Worm (Caenorhabditis elegans): ENCODE data around the gene C17B7.8.

The C17B7.8 gene

ce11 chrV:3333334-3333733 lies 9.3 kb upstream of the C17B7.8 start, which contains the start of gene C17B7.5:
TSS of gene C17B7.5 (plus strand) at chrV:3333634.
- TF ChIP-seq sem-4 (tag; optimal IDR thresholded peaks at IDR 0.05) (no peak), ztf-11 (tag; optimal IDR thresholded peaks at IDR 0.05) (no peak), crh-2 (tag; optimal IDR thresholded peaks at IDR 0.05) (no peak), skn-1 (tag; optimal IDR thresholded peaks at IDR 0.05) (no peak), sma-9 (GFP tag; optimal IDR thresholded peaks at IDR 0.05) (no peak), sma-9 (tag; optimal IDR thresholded peaks at IDR 0.05) (no peak), unc-39 (tag; optimal IDR thresholded peaks at IDR 0.05) (no peak), nhr-129 (tag; optimal IDR thresholded peaks at IDR 0.05) (no peak), fos-1 (tag; optimal IDR thresholded peaks at IDR 0.05) (no peak), aly-2 (tag; optimal IDR thresholded peaks at IDR 0.05) (no peak), ztf-1 (GFP tag; conservative IDR thresholded peaks at IDR 0.05) (no peak), unc-62 (GFP tag; optimal IDR thresholded peaks at IDR 0.05) (no peak), ZK546.5 (tag; optimal IDR thresholded peaks at IDR 0.05) (no peak)

ce11 chrV:3332023-3332422 lies 7.9 kb upstream of the C17B7.8 start, which contains the start of gene C17B7.9:
TSS of gene C17B7.9 (minus strand) at chrV:3332123.
- TF ChIP-seq C34F6.9 (tag; optimal IDR thresholded peaks at IDR 0.05) (no peak), nhr-77 (tag; optimal IDR thresholded peaks at IDR 0.05) (no peak), elt-3 (tag; optimal IDR thresholded peaks at IDR 0.05) (no peak), unc-55 (GFP tag; optimal IDR thresholded peaks at IDR 0.05) (no peak), blmp-1 (tag; optimal IDR thresholded peaks at IDR 0.05; ENCODE audit: insufficient read depth) (no peak), peb-1 (tag; optimal IDR thresholded peaks at IDR 0.05) (no peak), elt-1 (tag; optimal IDR thresholded peaks at IDR 0.05) (no peak), ceh-16 (tag; optimal IDR thresholded peaks at IDR 0.05) (no peak)

- TF ChIP-seq elt-3 (tag; optimal IDR thresholded peaks at IDR 0.05) (no peak), blmp-1 (tag; optimal IDR thresholded peaks at IDR 0.05; ENCODE audit: insufficient read depth) (no peak), peb-1 (tag; optimal IDR thresholded peaks at IDR 0.05) (no peak), nhr-23 (tag; optimal IDR thresholded peaks at IDR 0.05) (no peak), nhr-10 (tag; optimal IDR thresholded peaks at IDR 0.05) (no peak)
Measured at ce11 chrV:3320432-3320831, 3.6 kb downstream of the C17B7.8 start, which contains the start of gene C17B7.14. TSS of gene C17B7.14 (minus strand) at chrV:3320532.

ce11 chrV:3320005-3320404 lies 4.1 kb downstream of the C17B7.8 start, which contains the start of gene F35F10.14:
TSS of gene F35F10.14 (minus strand) at chrV:3320105.
- TF ChIP-seq nhr-6 (tag; optimal IDR thresholded peaks at IDR 0.05) (no peak), sma-9 (GFP tag; optimal IDR thresholded peaks at IDR 0.05) (no peak), sma-9 (tag; optimal IDR thresholded peaks at IDR 0.05) (no peak), blmp-1 (tag; optimal IDR thresholded peaks at IDR 0.05; ENCODE audit: insufficient read depth) (no peak), nhr-77 (tag; optimal IDR thresholded peaks at IDR 0.05) (no peak), elt-3 (tag; optimal IDR thresholded peaks at IDR 0.05) (no peak)

ce11 chrV:3318975-3319374 lies 5.1 kb downstream of the C17B7.8 start, which contains the start of gene F35F10.13:
TSS of gene F35F10.13 (minus strand) at chrV:3319075.
- no peak for TF ChIP-seq sem-4 (tag; optimal IDR thresholded peaks at IDR 0.05)
- TF ChIP-seq C34F6.9 (tag; optimal IDR thresholded peaks at IDR 0.05), result no peak
- TF ChIP-seq mab-5 (tag; optimal IDR thresholded peaks at IDR 0.05), result no peak
- no peak for TF ChIP-seq zag-1 (tag; optimal IDR thresholded peaks at IDR 0.05)

- TF ChIP-seq ceh-82 (tag; optimal IDR thresholded peaks at IDR 0.05), result no peak
- no peak for TF ChIP-seq Y55F3AM.14 (GFP tag; optimal IDR thresholded peaks at IDR 0.05)
- peak; percentile 70 for TF ChIP-seq sma-9 (GFP tag; optimal IDR thresholded peaks at IDR 0.05)
- TF ChIP-seq sma-9 (tag; optimal IDR thresholded peaks at IDR 0.05), result no peak
- TF ChIP-seq peb-1 (tag; optimal IDR thresholded peaks at IDR 0.05), result no peak
- no peak for TF ChIP-seq nhr-77 (tag; optimal IDR thresholded peaks at IDR 0.05)
Measured at ce11 chrV:3316108-3316507, 8.0 kb downstream of the C17B7.8 start, which contains the start of gene F35F10.1. TSS of gene F35F10.1 (plus strand) at chrV:3316307.

- no peak for TF ChIP-seq elt-1 (tag; optimal IDR thresholded peaks at IDR 0.05)
- TF ChIP-seq sma-9 (GFP tag; optimal IDR thresholded peaks at IDR 0.05), result peak; percentile 98
- no peak for TF ChIP-seq sma-9 (tag; optimal IDR thresholded peaks at IDR 0.05)
- TF ChIP-seq nhr-11 (tag; optimal IDR thresholded peaks at IDR 0.05), result no peak
- TF ChIP-seq nhr-10 (tag; optimal IDR thresholded peaks at IDR 0.05), result no peak
- TF ChIP-seq elt-3 (tag; optimal IDR thresholded peaks at IDR 0.05), result no peak
- TF ChIP-seq lin-39 (tag; optimal IDR thresholded peaks at IDR 0.05), result no peak
- TF ChIP-seq egl-27 (tag; optimal IDR thresholded peaks at IDR 0.05), result peak; percentile 78
- TF ChIP-seq mab-5 (tag; optimal IDR thresholded peaks at IDR 0.05), result no peak
- TF ChIP-seq zag-1 (tag; optimal IDR thresholded peaks at IDR 0.05), result peak; percentile 64
- peak; percentile 68 for TF ChIP-seq blmp-1 (tag; optimal IDR thresholded peaks at IDR 0.05; ENCODE audit: insufficient read depth)
- TF ChIP-seq nhr-129 (tag; optimal IDR thresholded peaks at IDR 0.05), result peak; percentile 80
- no peak for TF ChIP-seq ztf-1 (GFP tag; conservative IDR thresholded peaks at IDR 0.05)
- TF ChIP-seq ceh-16 (tag; optimal IDR thresholded peaks at IDR 0.05), result no peak
- TF ChIP-seq skn-1 (tag; optimal IDR thresholded peaks at IDR 0.05), result no peak
- peak; percentile 47 for TF ChIP-seq gmeb-1 (tag; optimal IDR thresholded peaks at IDR 0.05)
- TF ChIP-seq unc-55 (GFP tag; optimal IDR thresholded peaks at IDR 0.05), result peak; percentile 69
- TF ChIP-seq lin-13 (GFP tag; optimal IDR thresholded peaks at IDR 0.05), result peak; percentile 76
- peak; percentile 91 for TF ChIP-seq C34F6.9 (tag; optimal IDR thresholded peaks at IDR 0.05)
- peak; percentile 64 for TF ChIP-seq sem-4 (tag; optimal IDR thresholded peaks at IDR 0.05)
- no peak for TF ChIP-seq aly-2 (tag; optimal IDR thresholded peaks at IDR 0.05)
- TF ChIP-seq sma-3 (GFP tag; optimal IDR thresholded peaks at IDR 0.05), result peak; percentile 72
- TF ChIP-seq ceh-82 (tag; optimal IDR thresholded peaks at IDR 0.05), result no peak
- no peak for TF ChIP-seq ZK546.5 (tag; optimal IDR thresholded peaks at IDR 0.05)
- peak; percentile 31 for TF ChIP-seq snpc-4 (tag; optimal IDR thresholded peaks at IDR 0.05)
- no peak for TF ChIP-seq unc-62 (GFP tag; optimal IDR thresholded peaks at IDR 0.05)
- TF ChIP-seq unc-39 (tag; optimal IDR thresholded peaks at IDR 0.05), result no peak
- TF ChIP-seq nhr-237 (tag; optimal IDR thresholded peaks at IDR 0.05), result no peak
- no peak for TF ChIP-seq R02D3.7 (tag; optimal IDR thresholded peaks at IDR 0.05)
Measured at ce11 chrV:3315308-3315707, 8.8 kb downstream of the C17B7.8 start, which contains the start of gene arrd-19. TSS of gene arrd-19 (minus strand) at chrV:3315516.
